Fruit fly (Drosophila melanogaster) S2 (cell line): ENCODE measurements around the gene CG32269.

ENCODE experiments used
- CG8478 ChIP-seq: fragments of >200 bp; optimal IDR thresholded peaks from 2 replicates; lab custom pipeline; 2018
- CTCF ChIP-seq, 2 experiments: fragments of >200 bp; optimal IDR thresholded peaks; 2 replicates each; lab custom pipeline; 2018

- TF ChIP-seq CG8478 (no peak), CTCF (optimal IDR thresholded peaks at IDR 0.05; lab: Kevin White, UChicago) (no peak)
These were observed 4.4 kb downstream of the CG32269 start, which contains the start of gene CG33159 for dm6 chr3L:3204348-3204747.
